Worm (Caenorhabditis elegans) whole organism, L4 larva: Measurements from ENCODE around the gene brp-1.

ENCODE experiments used
- D1046.2 ChIP-seq: fragments of 200-800 bp; sonication (Bioruptor generic); IDR thresholded peaks from 2 replicates; pipeline ENCODE4 v1.3.6; 2022; ENCODE audit warnings: missing genetic modification characterization, missing compliant biosample characterization
- F49E8.2 ChIP-seq: sonication (generic microtip); optimal IDR thresholded peaks from 2 replicates; lab custom pipeline; 2016; ENCODE audit warnings: missing compliant biosample characterization, mild to moderate bottlenecking, missing genetic modification characterization, borderline replicate concordance
- R02D3.7 ChIP-seq: fragments of 150-350 bp; sonication (generic microtip); optimal IDR thresholded peaks from 3 replicates; lab custom pipeline; 2014; ENCODE audit warnings: missing biosample characterization, missing genetic modification characterization
- T26A8.4 ChIP-seq: fragments of 200-800 bp; sonication (Bioruptor generic); IDR thresholded peaks from 2 replicates; pipeline ENCODE4 v1.3.6; 2022; ENCODE audit warnings: missing genetic modification characterization, missing compliant biosample characterization
- Y105C5A.15 ChIP-seq: fragments of 200-800 bp; sonication (Bioruptor generic); IDR thresholded peaks from 2 replicates; pipeline ENCODE4 v1.3.6; 2022; ENCODE audit warnings: missing genetic modification characterization, missing compliant biosample characterization
- Y5F2A.4 ChIP-seq: fragments of 200-800 bp; sonication (Bioruptor generic); optimal IDR thresholded peaks from 2 replicates; lab custom pipeline; 2018; ENCODE audit warnings: mild to moderate bottlenecking, missing genetic modification characterization, missing compliant biosample characterization
- Y75B8A.6 ChIP-seq: fragments of 200-800 bp; sonication (Bioruptor generic); IDR thresholded peaks from 2 replicates; pipeline ENCODE4 v1.3.6; 2022; ENCODE audit warnings: missing genetic modification reagents, missing genetic modification characterization, missing compliant biosample characterization
- ZK546.5 ChIP-seq, 2 experiments: sonication (generic microtip); optimal IDR thresholded peaks; 2 replicates each; lab custom pipeline; 2017; ENCODE audit warnings: missing biosample characterization in 2 of 2, missing genetic modification characterization in 2 of 2
- aly-2 ChIP-seq: sonication (generic microtip); optimal IDR thresholded peaks from 2 replicates; lab custom pipeline; 2018; ENCODE audit warnings: missing biosample characterization, missing genetic modification characterization
- ama-1 ChIP-seq: fragments of 150-350 bp; optimal IDR thresholded peaks from 2 replicates; lab custom pipeline; 2014; ENCODE audit warnings: inconsistent platforms, mixed read lengths
- arid-1 ChIP-seq: fragments of 200-800 bp; sonication (Bioruptor generic); conservative IDR thresholded peaks from 2 replicates; pipeline ENCODE4 v1.3.6; 2022; ENCODE audit warnings: missing genetic modification reagents, missing genetic modification characterization, missing compliant biosample characterization
- ceh-44 ChIP-seq: fragments of 200-800 bp; sonication (Bioruptor generic); IDR thresholded peaks from 2 replicates; pipeline ENCODE4 v1.3.6; 2022; ENCODE audit warnings: missing genetic modification reagents, missing genetic modification characterization, missing compliant biosample characterization
- ceh-62 ChIP-seq: sonication (generic microtip); optimal IDR thresholded peaks from 2 replicates; lab custom pipeline; 2017; ENCODE audit warnings: missing biosample characterization, missing genetic modification characterization
- ceh-82 ChIP-seq: sonication (generic microtip); optimal IDR thresholded peaks from 2 replicates; lab custom pipeline; 2017; ENCODE audit warnings: missing biosample characterization, missing genetic modification characterization
- ctbp-1 ChIP-seq: fragments of 200-800 bp; sonication (Bioruptor generic); IDR thresholded peaks from 2 replicates; pipeline ENCODE4 v1.3.6; 2022; ENCODE audit warnings: missing genetic modification reagents, missing genetic modification characterization, missing compliant biosample characterization
- daf-12 ChIP-seq: fragments of 150-350 bp; optimal IDR thresholded peaks from 2 replicates; lab custom pipeline; 2014; ENCODE audit warnings: missing biosample characterization, missing genetic modification reagents, missing genetic modification characterization
- daf-16 ChIP-seq, 3 experiments: sonication (generic microtip); optimal IDR thresholded peaks; 2 replicates each; lab custom pipeline; 2016 to 2017; ENCODE audit warnings: missing genetic modification characterization in 3 of 3, missing genetic modification reagents in 3 of 3, mild to moderate bottlenecking in 2 of 3, missing compliant biosample characterization in 2 of 3, missing biosample characterization in 1 of 3, moderate library complexity in 1 of 3
- daf-19 ChIP-seq: fragments of 200-800 bp; sonication (Bioruptor generic); conservative IDR thresholded peaks from 2 replicates; pipeline ENCODE4 v1.3.6; 2022; ENCODE audit warnings: missing genetic modification characterization, missing compliant biosample characterization
- dmd-9 ChIP-seq: fragments of 200-800 bp; sonication (Bioruptor generic); IDR thresholded peaks from 2 replicates; pipeline ENCODE4 v1.3.6; 2022; ENCODE audit warnings: missing genetic modification reagents, missing genetic modification characterization, missing compliant biosample characterization
- duxl-1 ChIP-seq: sonication (generic microtip); optimal IDR thresholded peaks from 2 replicates; lab custom pipeline; 2016; ENCODE audit warnings: mild to moderate bottlenecking, missing genetic modification characterization, moderate library complexity, missing compliant biosample characterization; ENCODE audit not compliant: poor library complexity
- dve-1 ChIP-seq: sonication (generic microtip); optimal IDR thresholded peaks from 2 replicates; lab custom pipeline; 2017; ENCODE audit warnings: antibody characterized with exemption, mild to moderate bottlenecking, missing genetic modification characterization, missing compliant biosample characterization; ENCODE audit not compliant: insufficient read depth
- egl-27 ChIP-seq: sonication (generic microtip); optimal IDR thresholded peaks from 3 replicates; lab custom pipeline; 2017; ENCODE audit warnings: missing biosample characterization, missing genetic modification reagents, missing genetic modification characterization
- fkh-10 ChIP-seq: fragments of 150-350 bp; optimal IDR thresholded peaks from 2 replicates; lab custom pipeline; 2014; ENCODE audit warnings: missing biosample characterization, missing genetic modification reagents, missing genetic modification characterization
- fos-1 ChIP-seq: fragments of 150-350 bp; optimal IDR thresholded peaks from 2 replicates; lab custom pipeline; 2014; ENCODE audit warnings: missing biosample characterization, missing genetic modification characterization
- gei-8 ChIP-seq: fragments of 200-800 bp; sonication (Bioruptor generic); optimal IDR thresholded peaks from 2 replicates; lab custom pipeline; 2018; ENCODE audit warnings: mild to moderate bottlenecking, missing genetic modification characterization, missing compliant biosample characterization
- hlh-11 ChIP-seq: fragments of 200-800 bp; sonication (Bioruptor generic); optimal IDR thresholded peaks from 2 replicates; lab custom pipeline; 2018; ENCODE audit warnings: mild to moderate bottlenecking, missing genetic modification characterization, missing compliant biosample characterization
- hmg-1.1 ChIP-seq: fragments of 200-800 bp; sonication (Bioruptor generic); IDR thresholded peaks from 2 replicates; pipeline ENCODE4 v1.3.6; 2022; ENCODE audit warnings: missing genetic modification reagents, missing genetic modification characterization, missing compliant biosample characterization
- jun-1 ChIP-seq: fragments of 150-350 bp; optimal IDR thresholded peaks from 2 replicates; lab custom pipeline; 2014; ENCODE audit warnings: missing biosample characterization, missing genetic modification reagents, missing genetic modification characterization
- lim-7 ChIP-seq: fragments of 200-800 bp; sonication (Bioruptor generic); IDR thresholded peaks from 2 replicates; pipeline ENCODE4 v1.3.6; 2022; ENCODE audit warnings: missing genetic modification characterization, missing compliant biosample characterization
- lin-1 ChIP-seq: fragments of 200-800 bp; sonication (Bioruptor generic); IDR thresholded peaks from 2 replicates; pipeline ENCODE4 v1.3.6; 2022; ENCODE audit warnings: missing genetic modification reagents, missing genetic modification characterization, missing compliant biosample characterization
- lin-15B ChIP-seq: fragments of 150-350 bp; sonication (generic microtip); optimal IDR thresholded peaks from 3 replicates; lab custom pipeline; 2014; ENCODE audit warnings: missing biosample characterization, missing genetic modification characterization
- lir-3 ChIP-seq: sonication (generic microtip); optimal IDR thresholded peaks from 2 replicates; lab custom pipeline; 2016; ENCODE audit warnings: mild to moderate bottlenecking, missing genetic modification characterization, missing compliant biosample characterization
- madf-5 ChIP-seq, 2 experiments: fragments of 200-800 bp; sonication (Bioruptor generic); IDR thresholded peaks; 2 replicates each; pipeline ENCODE4 v1.3.6; 2022; ENCODE audit warnings: missing compliant biosample characterization in 2 of 2, missing genetic modification characterization in 2 of 2
- madf-9 ChIP-seq: fragments of 200-800 bp; sonication (Bioruptor generic); conservative IDR thresholded peaks from 2 replicates; pipeline ENCODE4 v1.3.6; 2022; ENCODE audit warnings: missing genetic modification reagents, missing genetic modification characterization, missing compliant biosample characterization
- mdt-29 ChIP-seq: fragments of 200-800 bp; sonication (Bioruptor generic); IDR thresholded peaks from 2 replicates; pipeline ENCODE4 v1.3.6; 2022; ENCODE audit warnings: missing genetic modification reagents, missing genetic modification characterization, missing compliant biosample characterization
- nhr-10 ChIP-seq: fragments of 150-350 bp; optimal IDR thresholded peaks from 2 replicates; lab custom pipeline; 2014; ENCODE audit warnings: missing biosample characterization, missing genetic modification characterization
- nhr-111 ChIP-seq: fragments of 200-800 bp; sonication (Bioruptor generic); optimal IDR thresholded peaks from 2 replicates; lab custom pipeline; 2018; ENCODE audit warnings: mild to moderate bottlenecking, missing genetic modification characterization, missing compliant biosample characterization
- nhr-25 ChIP-seq: sonication (generic microtip); optimal IDR thresholded peaks from 2 replicates; lab custom pipeline; 2017; ENCODE audit warnings: missing genetic modification characterization, mild to moderate bottlenecking, missing compliant biosample characterization, antibody characterized with exemption, moderate library complexity, borderline replicate concordance; ENCODE audit not compliant: insufficient read depth
- nhr-28 ChIP-seq: fragments of 150-350 bp; optimal IDR thresholded peaks from 2 replicates; lab custom pipeline; 2014; ENCODE audit warnings: missing biosample characterization, missing genetic modification characterization
- nhr-42 ChIP-seq: fragments of 200-800 bp; sonication (Bioruptor generic); IDR thresholded peaks from 2 replicates; pipeline ENCODE4 v1.3.6; 2022; ENCODE audit warnings: missing genetic modification characterization, missing compliant biosample characterization
- nhr-6 ChIP-seq: fragments of 150-350 bp; optimal IDR thresholded peaks from 2 replicates; lab custom pipeline; 2014; ENCODE audit warnings: missing biosample characterization, missing genetic modification characterization
- nhr-76 ChIP-seq: fragments of 150-350 bp; optimal IDR thresholded peaks from 2 replicates; lab custom pipeline; 2014; ENCODE audit warnings: missing biosample characterization, missing genetic modification characterization
- rbr-2 ChIP-seq: sonication (generic microtip); optimal IDR thresholded peaks from 2 replicates; lab custom pipeline; 2016; ENCODE audit warnings: missing genotype, missing genetic modification characterization, missing compliant biosample characterization
- saeg-2 ChIP-seq: fragments of 200-800 bp; sonication (Bioruptor generic); IDR thresholded peaks from 2 replicates; pipeline ENCODE4 v1.3.6; 2022; ENCODE audit warnings: missing genetic modification reagents, missing genetic modification characterization, missing compliant biosample characterization
- skn-1 ChIP-seq: fragments of 150-350 bp; optimal IDR thresholded peaks from 2 replicates; lab custom pipeline; 2014; ENCODE audit warnings: missing biosample characterization, missing genetic modification characterization
- tag-97 ChIP-seq: fragments of 200-800 bp; sonication (Bioruptor generic); IDR thresholded peaks from 2 replicates; pipeline ENCODE4 v1.3.6; 2022; ENCODE audit warnings: missing genetic modification characterization, missing compliant biosample characterization
- tra-1 ChIP-seq: fragments of 200-800 bp; sonication (Bioruptor generic); IDR thresholded peaks from 2 replicates; pipeline ENCODE4 v1.3.6; 2022; ENCODE audit warnings: missing genetic modification reagents, missing genetic modification characterization, missing compliant biosample characterization
- unc-130 ChIP-seq: sonication (generic microtip); optimal IDR thresholded peaks from 2 replicates; lab custom pipeline; 2016; ENCODE audit warnings: missing genetic modification reagents, missing genetic modification characterization, missing compliant biosample characterization
- unc-39 ChIP-seq: sonication (generic microtip); optimal IDR thresholded peaks from 2 replicates; lab custom pipeline; 2017; ENCODE audit warnings: missing biosample characterization, missing genetic modification characterization
- zfp-3 ChIP-seq: fragments of 200-800 bp; sonication (Bioruptor generic); conservative IDR thresholded peaks from 2 replicates; pipeline ENCODE4 v1.3.6; 2022; ENCODE audit warnings: missing genetic modification reagents, missing genetic modification characterization, missing compliant biosample characterization
- zip-11 ChIP-seq: fragments of 200-800 bp; sonication (Bioruptor generic); IDR thresholded peaks from 2 replicates; pipeline ENCODE4 v1.3.6; 2022; ENCODE audit warnings: missing genetic modification characterization, missing compliant biosample characterization
- ztf-7 ChIP-seq: fragments of 150-350 bp; optimal IDR thresholded peaks from 2 replicates; lab custom pipeline; 2014; ENCODE audit warnings: missing biosample characterization, missing genetic modification characterization

brp-1 gene

DNA sequence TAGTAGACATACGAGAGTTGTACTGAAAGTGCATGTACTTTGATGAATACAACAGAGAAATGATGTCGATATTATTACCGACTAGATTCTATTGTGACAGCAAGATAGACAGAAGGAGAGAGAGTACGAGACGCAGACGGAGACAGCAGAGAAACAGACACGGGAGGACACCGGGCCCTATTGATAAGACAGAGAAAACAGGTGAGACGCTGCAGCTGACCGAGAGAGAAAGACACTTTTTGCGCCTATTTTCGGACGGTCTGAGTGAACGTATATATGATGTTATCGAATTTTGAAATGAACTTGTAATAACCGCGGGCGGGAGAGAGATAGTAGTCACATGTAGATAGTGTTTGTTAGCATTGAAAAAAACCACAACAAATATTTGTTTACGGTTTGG, 17.1 kb upstream of the brp-1 start (continued):
- TF ChIP-seq nhr-111 (no peak), nhr-42 (GFP tag; lab: Robert Waterston, UW) (0 out of 2 replicates have a peak, but pooled peaks have one; percentile 19), Y5F2A.4 (GFP tag; lab: Kevin White, UChicago) (no peak), ceh-44 (no peak), daf-12 (tag; lab: Kevin White, UChicago) (no peak), madf-5 (GFP tag; IDR thresholded peaks at IDR 0.05; lab: Robert Waterston, UW) (no peak), nhr-6 (tag; lab: Kevin White, UChicago) (peak; percentile 36), ZK546.5 (tag; optimal IDR thresholded peaks at IDR 0.05; lab: Kevin White, UChicago) (no peak), Y105C5A.15 (GFP tag; lab: Robert Waterston, UW) (no peak), skn-1 (tag; lab: Kevin White, UChicago) (no peak), nhr-25 (tag; lab: Kevin White, UChicago) (no peak), fkh-10 (GFP tag; lab: Kevin White, UChicago) (no peak), R02D3.7 (tag; lab: Kevin White, UChicago) (no peak), D1046.2 (GFP tag; lab: Robert Waterston, UW) (no peak), daf-19 (GFP tag; lab: Robert Waterston, UW) (no peak), T26A8.4 (GFP tag; lab: Robert Waterston, UW) (peak; percentile 46; the same call in 1 of the 2 replicates), dve-1 (tag; lab: Kevin White, UChicago) (peak; percentile 91), ctbp-1 (GFP tag; lab: Robert Waterston, UW) (no peak), jun-1 (tag; lab: Kevin White, UChicago) (peak; percentile 25), arid-1 (GFP tag; lab: Robert Waterston, UW) (no peak), mdt-29 (GFP tag; lab: Robert Waterston, UW) (no peak), zip-11 (no peak), saeg-2 (no peak), rbr-2 (tag; lab: Kevin White, UChicago) (peak; percentile 24), egl-27 (no peak), ama-1 (lab: Kevin White, UChicago) (no peak), Y75B8A.6 (GFP tag; lab: Robert Waterston, UW) (no peak), lim-7 (no peak), hlh-11 (tag; lab: Kevin White, UChicago) (peak; percentile 97), ceh-82 (no peak), fos-1 (no peak), nhr-76 (tag; lab: Kevin White, UChicago) (no peak), daf-16 (GFP tag; optimal IDR thresholded peaks at IDR 0.05; lab: Kevin White, UChicago) (no peak), daf-16 (tag; optimal IDR thresholded peaks at IDR 0.05; lab: Kevin White, UChicago) (peak; percentile 99), unc-39 (tag; lab: Kevin White, UChicago) (no peak), lin-1 (GFP tag; lab: Robert Waterston, UW) (no peak), tra-1 (GFP tag; lab: Robert Waterston, UW) (peak; percentile 70; the same call in 1 of the 2 replicates), nhr-28 (tag; lab: Kevin White, UChicago) (peak; percentile 95), ztf-7 (tag; lab: Kevin White, UChicago) (no peak), zfp-3 (GFP tag; lab: Robert Waterston, UW) (no peak), dmd-9 (GFP tag; lab: Robert Waterston, UW) (no peak), nhr-10 (peak; percentile 59), lin-15B (tag; lab: Kevin White, UChicago) (no peak), hmg-1.1 (GFP tag; lab: Robert Waterston, UW) (peak; percentile 20; the same call in 1 of the 2 replicates), duxl-1 (tag; lab: Kevin White, UChicago) (no peak), tag-97 (no peak), aly-2 (tag; lab: Kevin White, UChicago) (no peak), ceh-62 (no peak), gei-8 (no peak), F49E8.2 (tag; lab: Kevin White, UChicago) (no peak), unc-130 (GFP tag; lab: Kevin White, UChicago) (no peak), madf-9 (no peak), lir-3 (no peak)
